Worm (Caenorhabditis elegans) whole organism, early embryonic: Measurements from ENCODE around the gene wip-1.

Experiments
- F13C5.2 ChIP-seq: sonication (generic microtip); optimal IDR thresholded peaks from 2 replicates; lab custom pipeline; 2017; ENCODE audit warnings: mild to moderate bottlenecking, missing genetic modification characterization, inconsistent platforms, missing compliant biosample characterization
- aly-1 ChIP-seq: sonication (generic microtip); optimal IDR thresholded peaks from 2 replicates; lab custom pipeline; 2016; ENCODE audit warnings: missing genetic modification characterization, missing compliant biosample characterization
- ama-1 ChIP-seq: fragments of 150-350 bp; optimal IDR thresholded peaks from 2 replicates; lab custom pipeline; 2014
- flt-1 ChIP-seq: fragments of 200-800 bp; sonication (Bioruptor generic); IDR thresholded peaks from 2 replicates; pipeline ENCODE4 v1.3.6; 2022; ENCODE audit warnings: missing genetic modification characterization, missing compliant biosample characterization
- scrt-1 ChIP-seq: fragments of 200-800 bp; sonication (Bioruptor generic); IDR thresholded peaks from 2 replicates; pipeline ENCODE4 v1.3.6; 2022; ENCODE audit warnings: missing genetic modification characterization, missing compliant biosample characterization
- sea-1 ChIP-seq: fragments of 200-800 bp; sonication (Bioruptor generic); conservative IDR thresholded peaks from 2 replicates; pipeline ENCODE4 v1.3.6; 2022; ENCODE audit warnings: missing genetic modification characterization, missing compliant biosample characterization

- TF ChIP-seq aly-1 (tag; lab: Kevin White, UChicago) = no peak
- no peak for TF ChIP-seq ama-1
- TF ChIP-seq flt-1 (GFP tag; lab: Robert Waterston, UW) = no peak
- no peak for TF ChIP-seq F13C5.2 (tag; lab: Kevin White, UChicago)
- no peak for TF ChIP-seq sea-1 (GFP tag; lab: Robert Waterston, UW)
- TF ChIP-seq scrt-1 (GFP tag; lab: Robert Waterston, UW) = no peak
These were observed 2.5 kb downstream of the wip-1 start, which contains the start of gene mdt-11 for ce11 chrIII:5020924-5021323.
